Worm (Caenorhabditis elegans) whole organism, late embryonic: ENCODE results near the gene F58H1.8.

Experiments
- K09A11.1 ChIP-seq: sonication (generic microtip); optimal IDR thresholded peaks from 2 replicates; lab custom pipeline; 2017; ENCODE audit warnings: antibody characterized with exemption, mild to moderate bottlenecking, missing genetic modification characterization, missing compliant biosample characterization; ENCODE audit not compliant: insufficient read depth
- ama-1 ChIP-seq: fragments of 150-350 bp; optimal IDR thresholded peaks from 2 replicates; lab custom pipeline; 2014
- ceh-2 ChIP-seq: sonication (generic microtip); optimal IDR thresholded peaks from 2 replicates; lab custom pipeline; 2016; ENCODE audit warnings: missing genotype, missing genetic modification characterization, missing compliant biosample characterization
- dmd-4 ChIP-seq: sonication (generic microtip); optimal IDR thresholded peaks from 2 replicates; lab custom pipeline; 2016; ENCODE audit warnings: borderline replicate concordance, missing genetic modification characterization, missing compliant biosample characterization
- ets-4 ChIP-seq: sonication (generic microtip); optimal IDR thresholded peaks from 2 replicates; lab custom pipeline; 2016; ENCODE audit warnings: missing genetic modification characterization, missing compliant biosample characterization
- nhr-11 ChIP-seq: fragments of 150-350 bp; optimal IDR thresholded peaks from 2 replicates; lab custom pipeline; 2014; ENCODE audit warnings: missing biosample characterization, missing genetic modification characterization
- pqm-1 ChIP-seq: sonication (generic microtip); optimal IDR thresholded peaks from 2 replicates; lab custom pipeline; 2016; ENCODE audit warnings: missing genetic modification characterization, missing compliant biosample characterization
- sox-2 ChIP-seq: fragments of 200-800 bp; sonication (Bioruptor generic); IDR thresholded peaks from 2 replicates; pipeline ENCODE4 v1.3.6; 2022; ENCODE audit warnings: missing genetic modification reagents, missing genetic modification characterization, missing compliant biosample characterization

ce11 chrV:11919639-11920038 is 15.3 kb upstream of the F58H1.8 start:
- TF ChIP-seq ets-4 (tag; lab: Kevin White, UChicago) (no peak), ama-1 (lab: Kevin White, UChicago) (no peak), dmd-4 (tag; lab: Kevin White, UChicago) (no peak), K09A11.1 (tag; lab: Kevin White, UChicago) (no peak), sox-2 (no peak), pqm-1 (tag; lab: Kevin White, UChicago) (no peak), ceh-2 (tag; lab: Kevin White, UChicago) (no peak), nhr-11 (tag; lab: Kevin White, UChicago) (no peak)
